Worm (Caenorhabditis elegans): ENCODE results near the gene Y49E10.27.

ce11 chrIII:12445991-12446502, 11.8 kb downstream of the Y49E10.27 start, which contains the start of gene Y49E10.18:
- TF ChIP-seq ces-1 (GFP tag; optimal IDR thresholded peaks at IDR 0.05): no peak
- no peak for TF ChIP-seq pha-4 (tag; optimal IDR thresholded peaks at IDR 0.05)
- no peak for TF ChIP-seq drap-1 (GFP tag; optimal IDR thresholded peaks at IDR 0.05)
- TF ChIP-seq lin-13 (tag; optimal IDR thresholded peaks at IDR 0.05): no peak
- no peak for TF ChIP-seq ceh-39 (tag; optimal IDR thresholded peaks at IDR 0.05)
- TF ChIP-seq mls-2 (tag; optimal IDR thresholded peaks at IDR 0.05): no peak
- TF ChIP-seq zip-8 (tag; optimal IDR thresholded peaks at IDR 0.05): no peak
- TF ChIP-seq lsy-2 (tag; optimal IDR thresholded peaks at IDR 0.05): no peak
- TF ChIP-seq flh-1 (GFP tag; optimal IDR thresholded peaks at IDR 0.05): no peak
- no peak for TF ChIP-seq ceh-43 (GFP tag; optimal IDR thresholded peaks at IDR 0.05)
- TF ChIP-seq unc-39 (tag; optimal IDR thresholded peaks at IDR 0.05): no peak
- TF ChIP-seq nhr-12 (tag; optimal IDR thresholded peaks at IDR 0.05): no peak
- no peak for TF ChIP-seq ceh-83 (GFP tag; optimal IDR thresholded peaks at IDR 0.05)
